Worm (Caenorhabditis elegans) whole organism, midembryonic: ENCODE measurements around the gene eftu-2.

Experiments used
- T22C8.4 ChIP-seq: fragments of 200-800 bp; sonication (Bioruptor generic); IDR thresholded peaks from 2 replicates; pipeline ENCODE4 v1.3.6; 2022; ENCODE audit warnings: missing genetic modification characterization, missing compliant biosample characterization
- cog-1 ChIP-seq: sonication (generic microtip); optimal IDR thresholded peaks from 2 replicates; lab custom pipeline; 2016; ENCODE audit warnings: missing genetic modification characterization, missing compliant biosample characterization
- flt-1 ChIP-seq: fragments of 200-800 bp; sonication (Bioruptor generic); IDR thresholded peaks from 2 replicates; pipeline ENCODE4 v1.3.6; 2022; ENCODE audit warnings: missing genetic modification characterization, missing compliant biosample characterization
- klf-2 ChIP-seq: fragments of 200-800 bp; sonication (Bioruptor generic); conservative IDR thresholded peaks from 2 replicates; pipeline ENCODE4 v1.3.6; 2022; ENCODE audit warnings: missing genetic modification reagents, missing genetic modification characterization, missing compliant biosample characterization
- med-1 ChIP-seq: sonication (generic microtip); optimal IDR thresholded peaks from 2 replicates; lab custom pipeline; 2017; ENCODE audit warnings: missing genetic modification characterization, mild to moderate bottlenecking, missing compliant biosample characterization, antibody characterized with exemption, missing genetic modification reagents; ENCODE audit not compliant: insufficient read depth
- ref-1 ChIP-seq: fragments of 200-800 bp; sonication (Bioruptor generic); conservative IDR thresholded peaks from 2 replicates; pipeline ENCODE4 v1.3.6; 2022; ENCODE audit warnings: missing genetic modification reagents, missing genetic modification characterization, missing compliant biosample characterization
- tab-1 ChIP-seq: fragments of 200-800 bp; sonication (Bioruptor generic); IDR thresholded peaks from 2 replicates; pipeline ENCODE4 v1.3.6; 2022; ENCODE audit warnings: missing genetic modification characterization, missing compliant biosample characterization
- ztf-23 ChIP-seq: fragments of 200-800 bp; sonication (Bioruptor generic); IDR thresholded peaks from 2 replicates; pipeline ENCODE4 v1.3.6; 2022; ENCODE audit warnings: missing genetic modification reagents, missing genetic modification characterization, missing compliant biosample characterization
- ztf-29 ChIP-seq: fragments of 200-800 bp; sonication (Bioruptor generic); IDR thresholded peaks from 2 replicates; pipeline ENCODE4 v1.3.6; 2022; ENCODE audit warnings: missing genetic modification reagents, missing genetic modification characterization, missing compliant biosample characterization

eftu-2 gene

DNA sequence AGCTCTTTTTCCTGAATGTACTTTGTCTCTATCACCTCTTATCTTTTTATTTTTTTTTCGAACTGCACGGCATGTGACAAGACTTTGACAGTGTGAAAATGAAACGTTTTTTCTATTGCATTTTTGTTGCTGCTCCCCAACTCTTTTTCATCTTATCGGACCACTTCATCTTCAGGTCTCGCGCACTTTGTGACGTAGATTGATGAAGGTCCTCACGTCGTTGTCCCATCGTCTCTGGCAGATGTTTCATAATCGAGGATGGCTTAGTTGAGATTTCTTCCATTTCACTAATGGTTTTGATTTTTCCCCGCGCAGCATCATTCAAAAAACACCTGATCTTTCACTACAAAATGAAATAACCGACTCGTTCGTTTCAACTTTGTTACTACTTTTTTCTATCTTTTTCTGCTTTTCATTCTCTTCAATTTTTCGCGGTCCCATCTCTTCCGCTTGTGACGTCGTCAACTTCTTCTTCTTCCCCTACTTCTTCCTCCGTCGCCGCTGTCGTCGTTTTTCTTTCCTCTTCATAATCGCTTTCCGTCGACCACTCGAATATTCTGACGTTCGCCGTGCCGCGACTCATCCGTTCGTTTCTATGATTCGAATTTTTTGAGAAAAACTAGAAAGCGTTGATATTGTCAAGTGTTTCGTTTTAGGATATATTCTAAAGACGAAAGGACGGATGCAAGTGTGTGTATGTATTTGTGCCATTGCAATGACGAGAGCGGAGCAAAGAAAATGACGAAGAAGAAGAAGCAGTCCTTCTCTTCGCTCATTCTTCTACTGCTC is 18.0 kb upstream of the eftu-2 start, which contains the start of gene T04C9.2:
TSS of gene T04C9.2 (plus strand) at position 739 of the 789 bp plus-strand sequence.
- TF ChIP-seq tab-1 (GFP tag; lab: Robert Waterston, UW) (no peak), ref-1 (GFP tag; lab: Robert Waterston, UW) (no peak), flt-1 (GFP tag; lab: Robert Waterston, UW) (no peak), med-1 (GFP tag; lab: Kevin White, UChicago) (no peak), T22C8.4 (GFP tag; lab: Robert Waterston, UW) (no peak), cog-1 (tag; lab: Kevin White, UChicago) (no peak), klf-2 (GFP tag; lab: Robert Waterston, UW) (no peak), ztf-29 (GFP tag; lab: Robert Waterston, UW) (no peak), ztf-23 (GFP tag; lab: Robert Waterston, UW) (no peak)

- TF ChIP-seq ref-1 (GFP tag; lab: Robert Waterston, UW) (no peak), flt-1 (GFP tag; lab: Robert Waterston, UW) (0 out of 2 replicates have a peak, but pooled peaks have one; percentile 37)
These were observed 17.3 kb upstream of the eftu-2 start for ce11 chrIII:5992043-5992442.

ce11 chrIII:5992913-5993312 is 16.4 kb upstream of the eftu-2 start, which contains the start of gene T04C9.1:
T04C9.1 (plus strand) TSS chrIII:5993213.
- TF ChIP-seq cog-1 (tag; lab: Kevin White, UChicago): no peak

ce11 chrIII:5998640-5999039 is 10.7 kb upstream of the eftu-2 start:
- TF ChIP-seq flt-1 (GFP tag; lab: Robert Waterston, UW) (no peak), tab-1 (GFP tag; lab: Robert Waterston, UW) (no peak), ztf-29 (GFP tag; lab: Robert Waterston, UW) (no peak), klf-2 (GFP tag; lab: Robert Waterston, UW) (no peak)

DNA sequence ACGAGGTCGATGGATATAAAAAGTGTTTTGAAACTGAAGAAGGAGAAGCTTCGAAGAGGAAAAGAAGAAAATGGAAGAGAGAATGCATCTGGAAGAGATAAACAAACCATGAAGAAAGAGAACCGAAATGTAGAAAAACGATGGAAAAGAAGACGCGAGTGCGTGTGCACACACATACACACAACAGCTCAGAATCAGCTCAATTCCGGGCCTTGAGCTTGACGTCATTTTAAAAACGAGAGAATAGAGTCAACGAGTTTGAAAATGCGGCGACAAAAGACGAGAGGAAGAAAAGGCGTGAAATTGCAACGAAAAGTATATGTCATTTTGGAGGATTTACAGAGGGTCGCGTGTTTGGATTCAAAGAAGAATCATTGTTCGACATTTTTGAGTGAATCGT is 9.7 kb upstream of the eftu-2 start:
- no peak for TF ChIP-seq med-1 (GFP tag; lab: Kevin White, UChicago)
- no peak for TF ChIP-seq tab-1 (GFP tag; lab: Robert Waterston, UW)
- no peak for TF ChIP-seq ztf-29 (GFP tag; lab: Robert Waterston, UW)
- TF ChIP-seq klf-2 (GFP tag; lab: Robert Waterston, UW): no peak
- no peak for TF ChIP-seq T22C8.4 (GFP tag; lab: Robert Waterston, UW)
- TF ChIP-seq ztf-23 (GFP tag; lab: Robert Waterston, UW): no peak
- no peak for TF ChIP-seq flt-1 (GFP tag; lab: Robert Waterston, UW)
- TF ChIP-seq ref-1 (GFP tag; lab: Robert Waterston, UW): no peak
- no peak for TF ChIP-seq cog-1 (tag; lab: Kevin White, UChicago)

DNA sequence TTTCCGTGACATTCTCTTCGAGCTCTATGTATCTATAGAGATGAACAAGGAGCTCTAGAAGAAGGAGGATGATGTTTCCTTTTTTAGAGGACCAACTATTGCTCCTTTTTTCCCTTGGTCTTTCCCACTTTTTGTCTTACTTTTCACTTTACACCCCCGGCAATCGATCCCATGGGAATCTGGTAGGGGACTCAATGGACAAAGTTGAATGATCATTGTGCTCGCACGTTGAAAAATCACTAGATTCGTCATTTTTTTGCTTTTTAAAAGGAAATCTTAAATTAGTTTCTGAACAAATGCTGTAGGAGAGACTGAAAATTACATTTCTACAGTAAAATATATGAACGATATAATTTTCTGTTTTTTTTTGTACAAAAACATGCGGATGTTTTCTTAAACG is 7.3 kb upstream of the eftu-2 start:
- no peak for TF ChIP-seq ztf-29 (GFP tag; lab: Robert Waterston, UW)
- no peak for TF ChIP-seq tab-1 (GFP tag; lab: Robert Waterston, UW)
- no peak for TF ChIP-seq ref-1 (GFP tag; lab: Robert Waterston, UW)
- TF ChIP-seq cog-1 (tag; lab: Kevin White, UChicago): no peak
- TF ChIP-seq ztf-23 (GFP tag; lab: Robert Waterston, UW): no peak
- TF ChIP-seq med-1 (GFP tag; lab: Kevin White, UChicago): no peak
- no peak for TF ChIP-seq T22C8.4 (GFP tag; lab: Robert Waterston, UW)
- no peak for TF ChIP-seq klf-2 (GFP tag; lab: Robert Waterston, UW)

ce11 chrIII:6006453-6006852 is 2.9 kb upstream of the eftu-2 start:
- no peak for TF ChIP-seq ztf-23 (GFP tag; lab: Robert Waterston, UW)
- no peak for TF ChIP-seq T22C8.4 (GFP tag; lab: Robert Waterston, UW)
- no peak for TF ChIP-seq ztf-29 (GFP tag; lab: Robert Waterston, UW)
- TF ChIP-seq med-1 (GFP tag; lab: Kevin White, UChicago): no peak
- TF ChIP-seq cog-1 (tag; lab: Kevin White, UChicago): no peak
- no peak for TF ChIP-seq flt-1 (GFP tag; lab: Robert Waterston, UW)
- TF ChIP-seq tab-1 (GFP tag; lab: Robert Waterston, UW): no peak
- no peak for TF ChIP-seq klf-2 (GFP tag; lab: Robert Waterston, UW)
- TF ChIP-seq ref-1 (GFP tag; lab: Robert Waterston, UW): no peak

DNA sequence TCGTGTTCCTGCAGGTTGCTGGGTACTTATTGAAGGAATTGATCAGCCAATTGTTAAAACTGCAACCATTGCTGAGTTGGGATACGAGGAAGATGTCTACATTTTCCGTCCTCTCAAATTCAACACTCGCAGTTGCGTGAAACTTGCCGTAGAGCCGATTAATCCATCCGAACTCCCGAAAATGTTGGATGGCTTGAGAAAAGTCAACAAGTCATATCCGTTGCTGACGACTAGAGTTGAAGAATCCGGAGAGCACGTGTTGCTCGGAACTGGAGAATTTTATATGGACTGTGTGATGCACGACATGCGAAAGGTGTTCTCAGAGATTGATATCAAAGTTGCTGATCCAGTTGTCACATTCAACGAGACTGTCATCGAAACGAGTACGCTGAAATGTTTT is 1.9 kb downstream of the eftu-2 start:
- TF ChIP-seq med-1 (GFP tag; lab: Kevin White, UChicago): no peak
- no peak for TF ChIP-seq klf-2 (GFP tag; lab: Robert Waterston, UW)
- no peak for TF ChIP-seq tab-1 (GFP tag; lab: Robert Waterston, UW)
- no peak for TF ChIP-seq T22C8.4 (GFP tag; lab: Robert Waterston, UW)
- TF ChIP-seq cog-1 (tag; lab: Kevin White, UChicago): no peak

- TF ChIP-seq flt-1 (GFP tag; lab: Robert Waterston, UW) (peak; percentile 20; the same call in 1 of the 2 replicates), ztf-23 (GFP tag; lab: Robert Waterston, UW) (0 out of 2 replicates have a peak, but pooled peaks have one; percentile 10), ztf-29 (GFP tag; lab: Robert Waterston, UW) (peak; percentile 10; the same call in 1 of the 2 replicates)
These were observed 3.7 kb downstream of the eftu-2 start for ce11 chrIII:6013027-6013426.
